In genomic region chrX:8091017-8091620, dm6 we compare ENCODE assay signal across 1 fruit fly cellular context.
TF ChIP-seq lines count a peak whose summit lies in the region.

No protein-coding gene starts in this region.

TF ChIP-seq in whole organism, embryonic, 481 proteins besides CTCF, POLR2A, EP300 and RAD21 (continued from another document):
- TF ChIP-seq jigr1 (GFP tag; IDR thresholded peaks at IDR 0.05; lab: Robert Waterston, UW) (peak; percentile 94), pan (optimal IDR thresholded peaks at IDR 0.05; lab: Kevin White, UChicago) (no peak), pan (GFP tag; optimal IDR thresholded peaks at IDR 0.05 in 1 of 2, IDR thresholded peaks at IDR 0.05 in 1 of 2) (peak in 1 of 2 experiments; percentile 99), CG12391 (tag; optimal IDR thresholded peaks at IDR 0.05; lab: Kevin White, UChicago) (peak; percentile 97), CG3726 (GFP tag; IDR thresholded peaks at IDR 0.05; lab: Robert Waterston, UW) (peak; percentile 96), CG10565 (GFP tag; optimal IDR thresholded peaks at IDR 0.05; lab: Kevin White, UChicago) (peak; percentile 74), Poxn (GFP tag; IDR thresholded peaks at IDR 0.05; lab: Robert Waterston, UW) (peak; percentile 93), nerfin-2 (GFP tag; IDR thresholded peaks at IDR 0.05; lab: Robert Waterston, UW; ENCODE audit: partially characterized antibody) (no peak; the same call in 1 of the 2 replicates), gsb-n (tag; optimal IDR thresholded peaks at IDR 0.05; lab: Kevin White, UChicago) (peak; percentile 95), Oli (tag; optimal IDR thresholded peaks at IDR 0.05; lab: Kevin White, UChicago) (peak; percentile 95), CG4707 (GFP tag; optimal IDR thresholded peaks at IDR 0.05; lab: Kevin White, UChicago) (peak; percentile 98), danr (GFP tag; IDR thresholded peaks at IDR 0.05; lab: Robert Waterston, UW) (peak; percentile 97), CG42726 (GFP tag; IDR thresholded peaks at IDR 0.05; lab: Robert Waterston, UW; ENCODE audit: partially characterized antibody) (no peak), CG8924 (tag; optimal IDR thresholded peaks at IDR 0.05; lab: Kevin White, UChicago) (peak; percentile 97), seq (GFP tag; IDR thresholded peaks at IDR 0.05; lab: Robert Waterston, UW) (peak; percentile 98), BtbVII (GFP tag; optimal IDR thresholded peaks at IDR 0.05; lab: Kevin White, UChicago) (peak; percentile 97), Blimp-1 (GFP tag; optimal IDR thresholded peaks at IDR 0.05; lab: Kevin White, UChicago) (peak; percentile 94), CG3407 (GFP tag; optimal IDR thresholded peaks at IDR 0.05; lab: Kevin White, UChicago) (peak; percentile 91), CG18011 (GFP tag; optimal IDR thresholded peaks at IDR 0.05; lab: Kevin White, UChicago) (peak; percentile 87), CG7963 (GFP tag; IDR thresholded peaks at IDR 0.05; lab: Robert Waterston, UW; ENCODE audit: partially characterized antibody) (no peak), Abd-B (GFP tag; optimal IDR thresholded peaks at IDR 0.05; lab: Kevin White, UChicago) (peak; percentile 89), CG16815 (GFP tag; optimal IDR thresholded peaks at IDR 0.05; lab: Kevin White, UChicago) (peak; percentile 91), CG8765 (GFP tag; IDR thresholded peaks at IDR 0.05; lab: Robert Waterston, UW) (peak; percentile 91), gsb (GFP tag; IDR thresholded peaks at IDR 0.05; lab: Robert Waterston, UW) (peak; percentile 98), Doc2 (GFP tag; IDR thresholded peaks at IDR 0.05; lab: Robert Waterston, UW) (peak; percentile 94), amos (GFP tag; IDR thresholded peaks at IDR 0.05; lab: Robert Waterston, UW; ENCODE audit: partially characterized antibody) (no peak), MESR4 (GFP tag; optimal IDR thresholded peaks at IDR 0.05; lab: Kevin White, UChicago) (peak; percentile 42), Fer1 (GFP tag; optimal IDR thresholded peaks at IDR 0.05; lab: Kevin White, UChicago) (peak; percentile 98), HLH54F (GFP tag; optimal IDR thresholded peaks at IDR 0.05; lab: Kevin White, UChicago) (peak; percentile 86), fu2 (GFP tag; optimal IDR thresholded peaks at IDR 0.05; lab: Kevin White, UChicago) (peak; percentile 85), CG8281 (tag; optimal IDR thresholded peaks at IDR 0.05; lab: Kevin White, UChicago) (peak; percentile 79), NC2β (GFP tag; optimal IDR thresholded peaks at IDR 0.05; lab: Kevin White, UChicago) (peak; percentile 81), Max (GFP tag; optimal IDR thresholded peaks at IDR 0.05; lab: Kevin White, UChicago) (peak; percentile 94), CG15696 (tag; optimal IDR thresholded peaks at IDR 0.05; lab: Kevin White, UChicago) (peak; percentile 71), CG17385 (GFP tag; optimal IDR thresholded peaks at IDR 0.05; lab: Kevin White, UChicago) (peak; percentile 95), CG31388 (GFP tag; optimal IDR thresholded peaks at IDR 0.05; lab: Kevin White, UChicago) (peak; percentile 89), CG18599 (GFP tag; optimal IDR thresholded peaks at IDR 0.05; lab: Kevin White, UChicago) (peak; percentile 99), CG8089 (GFP tag; optimal IDR thresholded peaks at IDR 0.05; lab: Kevin White, UChicago) (peak; percentile 76), rib (GFP tag; IDR thresholded peaks at IDR 0.05; lab: Robert Waterston, UW) (peak; percentile 98), Myb (GFP tag; optimal IDR thresholded peaks at IDR 0.05; lab: Kevin White, UChicago) (peak; percentile 72), sima (GFP tag; optimal IDR thresholded peaks at IDR 0.05; lab: Kevin White, UChicago) (peak; percentile 59), Lpt (GFP tag; optimal IDR thresholded peaks at IDR 0.05; lab: Kevin White, UChicago) (no peak), Adf1 (GFP tag; IDR thresholded peaks at IDR 0.05; lab: Robert Waterston, UW) (peak; percentile 90), CG7786 (GFP tag; optimal IDR thresholded peaks at IDR 0.05; lab: Kevin White, UChicago) (peak; percentile 85), zen (tag; optimal IDR thresholded peaks at IDR 0.05; lab: Kevin White, UChicago) (peak; percentile 86), CG14965 (GFP tag; optimal IDR thresholded peaks at IDR 0.05; lab: Kevin White, UChicago; ENCODE audit: borderline replicate concordance) (no peak), knrl (GFP tag; IDR thresholded peaks at IDR 0.05; lab: Robert Waterston, UW; ENCODE audit: partially characterized antibody) (peak; percentile 48; the same call in 2 of the 3 replicates), fru (optimal IDR thresholded peaks at IDR 0.05; lab: Kevin White, UChicago) (no peak), CG3163 (GFP tag; optimal IDR thresholded peaks at IDR 0.05; lab: Kevin White, UChicago) (peak; percentile 65), CG4617 (GFP tag; optimal IDR thresholded peaks at IDR 0.05; lab: Kevin White, UChicago; ENCODE audit: borderline replicate concordance) (peak; percentile 84), wor (GFP tag; IDR thresholded peaks at IDR 0.05; lab: Robert Waterston, UW) (peak; percentile 97), Dfd (GFP tag; optimal IDR thresholded peaks at IDR 0.05; lab: Kevin White, UChicago) (peak in 1 of 2 experiments; percentile 64), CG12104 (GFP tag; optimal IDR thresholded peaks at IDR 0.05; lab: Kevin White, UChicago) (peak; percentile 94), CG14050 (GFP tag; IDR thresholded peaks at IDR 0.05; lab: Robert Waterston, UW) (peak; percentile 98), CG6765 (GFP tag; optimal IDR thresholded peaks at IDR 0.05; lab: Kevin White, UChicago) (peak; percentile 95), tgo (GFP tag; IDR thresholded peaks at IDR 0.05; lab: Robert Waterston, UW) (peak; percentile 99), abd-A (tag; optimal IDR thresholded peaks at IDR 0.05; lab: Kevin White, UChicago) (peak; percentile 82), sens-2 (GFP tag; IDR thresholded peaks at IDR 0.05; lab: Robert Waterston, UW) (peak; percentile 97), h (optimal IDR thresholded peaks at IDR 0.05; lab: Kevin White, UChicago) (no peak), otp (GFP tag; IDR thresholded peaks at IDR 0.05; lab: Robert Waterston, UW) (peak; percentile 99), wdn (GFP tag; IDR thresholded peaks at IDR 0.05; lab: Robert Waterston, UW) (peak; percentile 97), CG3281 (GFP tag; optimal IDR thresholded peaks at IDR 0.05; lab: Kevin White, UChicago) (peak; percentile 96), CG6272 (GFP tag; IDR thresholded peaks at IDR 0.05; lab: Robert Waterston, UW) (peak; percentile 97), CG5245 (GFP tag; optimal IDR thresholded peaks at IDR 0.05; lab: Kevin White, UChicago) (peak; percentile 93), nerfin-1 (tag; optimal IDR thresholded peaks at IDR 0.05; lab: Kevin White, UChicago) (peak; percentile 88), pfk (GFP tag; optimal IDR thresholded peaks at IDR 0.05; lab: Kevin White, UChicago) (no peak), ttk (GFP tag; IDR thresholded peaks at IDR 0.05; lab: Robert Waterston, UW) (peak; percentile 99), klu (GFP tag; IDR thresholded peaks at IDR 0.05; lab: Robert Waterston, UW) (peak; percentile 95), Fer2 (tag; optimal IDR thresholded peaks at IDR 0.05; lab: Kevin White, UChicago) (peak; percentile 87), dan (GFP tag; IDR thresholded peaks at IDR 0.05; lab: Robert Waterston, UW) (peak; percentile 79), dpn (GFP tag; optimal IDR thresholded peaks at IDR 0.05; lab: Kevin White, UChicago) (peak; percentile 94 to 97), jumu (GFP tag; optimal IDR thresholded peaks at IDR 0.05; lab: Kevin White, UChicago) (peak; percentile 91), CG7357 (GFP tag; IDR thresholded peaks at IDR 0.05; lab: Robert Waterston, UW) (peak; percentile 92), CG8388 (GFP tag; optimal IDR thresholded peaks at IDR 0.05; lab: Kevin White, UChicago) (peak; percentile 95), grau (tag; optimal IDR thresholded peaks at IDR 0.05; lab: Kevin White, UChicago) (peak; percentile 97), caup (GFP tag; optimal IDR thresholded peaks at IDR 0.05; lab: Kevin White, UChicago; ENCODE audit: severe bottlenecking) (peak; percentile 97), CG3847 (GFP tag; IDR thresholded peaks at IDR 0.05; lab: Robert Waterston, UW) (peak; percentile 97), CG2120 (GFP tag; optimal IDR thresholded peaks at IDR 0.05; lab: Kevin White, UChicago) (peak; percentile 98), da (GFP tag; optimal IDR thresholded peaks at IDR 0.05; lab: Kevin White, UChicago) (peak; percentile 58), Meics (GFP tag; optimal IDR thresholded peaks at IDR 0.05; lab: Kevin White, UChicago) (peak; percentile 98), sisA (GFP tag; IDR thresholded peaks at IDR 0.05; lab: Robert Waterston, UW) (peak; percentile 97), CG34422 (GFP tag; IDR thresholded peaks at IDR 0.05; lab: Robert Waterston, UW) (peak; percentile 99), az2 (GFP tag; optimal IDR thresholded peaks at IDR 0.05; lab: Kevin White, UChicago) (peak; percentile 95), CG12219 (GFP tag; optimal IDR thresholded peaks at IDR 0.05; lab: Kevin White, UChicago) (peak; percentile 96), CG31441 (GFP tag; IDR thresholded peaks at IDR 0.05; lab: Robert Waterston, UW) (peak; percentile 93), CG14014 (GFP tag; IDR thresholded peaks at IDR 0.05; lab: Robert Waterston, UW) (peak; percentile 98), CG17186 (GFP tag; optimal IDR thresholded peaks at IDR 0.05; lab: Kevin White, UChicago) (peak; percentile 77), Jarid2 (GFP tag; optimal IDR thresholded peaks at IDR 0.05; lab: Kevin White, UChicago) (peak; percentile 80), luna (GFP tag; optimal IDR thresholded peaks at IDR 0.05; lab: Kevin White, UChicago) (peak; percentile 78), Awh (GFP tag; IDR thresholded peaks at IDR 0.05; lab: Robert Waterston, UW) (peak; percentile 99), Bgb (GFP tag; IDR thresholded peaks at IDR 0.05; lab: Robert Waterston, UW; ENCODE audit: partially characterized antibody) (no peak), HLH4C (GFP tag; IDR thresholded peaks at IDR 0.05; lab: Robert Waterston, UW; ENCODE audit: partially characterized antibody) (no peak), Xrp1 (GFP tag; IDR thresholded peaks at IDR 0.05; lab: Robert Waterston, UW) (peak; percentile 99), al (GFP tag; IDR thresholded peaks at IDR 0.05; lab: Robert Waterston, UW) (peak; percentile 96), CG2889 (GFP tag; IDR thresholded peaks at IDR 0.05; lab: Robert Waterston, UW) (peak; percentile 98), CG12769 (tag; optimal IDR thresholded peaks at IDR 0.05; lab: Kevin White, UChicago) (peak; percentile 97), slbo (GFP tag; IDR thresholded peaks at IDR 0.05; lab: Robert Waterston, UW) (peak; percentile 99), ab (GFP tag; optimal IDR thresholded peaks at IDR 0.05; lab: Kevin White, UChicago) (peak; percentile 93), trem (tag; optimal IDR thresholded peaks at IDR 0.05; lab: Kevin White, UChicago) (peak; percentile 89), Dref (GFP tag; IDR thresholded peaks at IDR 0.05; lab: Robert Waterston, UW) (peak; percentile 49), Rx (GFP tag; IDR thresholded peaks at IDR 0.05; lab: Robert Waterston, UW) (peak; percentile 97), gce (GFP tag; IDR thresholded peaks at IDR 0.05; lab: Robert Waterston, UW) (peak; percentile 98), Nf-YC (tag; optimal IDR thresholded peaks at IDR 0.05; lab: Kevin White, UChicago) (peak; percentile 76), CG17829 (tag; optimal IDR thresholded peaks at IDR 0.05; lab: Kevin White, UChicago) (peak; percentile 96), CG4730 (GFP tag; IDR thresholded peaks at IDR 0.05; lab: Robert Waterston, UW) (peak; percentile 97), lab (GFP tag; optimal IDR thresholded peaks at IDR 0.05; lab: Kevin White, UChicago) (peak; percentile 99), Sin3A (optimal IDR thresholded peaks at IDR 0.05; lab: Kevin White, UChicago) (no peak), CG17912 (GFP tag; optimal IDR thresholded peaks at IDR 0.05; lab: Kevin White, UChicago) (no peak), fd96Cb (tag; optimal IDR thresholded peaks at IDR 0.05; lab: Kevin White, UChicago) (peak; percentile 95), B-H1 (GFP tag; IDR thresholded peaks at IDR 0.05; lab: Robert Waterston, UW) (peak; percentile 98), maf-S (GFP tag; optimal IDR thresholded peaks at IDR 0.05; lab: Kevin White, UChicago) (peak; percentile 88), p53 (GFP tag; optimal IDR thresholded peaks at IDR 0.05; lab: Kevin White, UChicago) (no peak), inv (GFP tag; IDR thresholded peaks at IDR 0.05; lab: Robert Waterston, UW; ENCODE audit: partially characterized antibody) (0 out of 2 replicates have a peak, but pooled peaks have one; percentile 35)
